Worm (Caenorhabditis elegans) whole organism, mixed stage, embryonic: ENCODE results near the gene F13E9.11.

ENCODE experiments used
- M03D4.4 ChIP-seq: sonication (generic microtip); optimal IDR thresholded peaks from 2 replicates; lab custom pipeline; 2017; ENCODE audit warnings: mild to moderate bottlenecking, missing genetic modification characterization, missing compliant biosample characterization
- bed-3 ChIP-seq: fragments of 200-800 bp; sonication (Bioruptor generic); optimal IDR thresholded peaks from 3 replicates; lab custom pipeline; 2018; ENCODE audit warnings: mild to moderate bottlenecking, missing genetic modification characterization, moderate library complexity, missing compliant biosample characterization
- blmp-1 ChIP-seq: fragments of 150-350 bp; optimal IDR thresholded peaks from 2 replicates; lab custom pipeline; 2014; ENCODE audit warnings: missing biosample characterization, missing genetic modification characterization
- ceh-39 ChIP-seq: fragments of 150-350 bp; optimal IDR thresholded peaks from 2 replicates; lab custom pipeline; 2014; ENCODE audit warnings: missing biosample characterization, missing genetic modification characterization
- ceh-43 ChIP-seq: fragments of 200-800 bp; sonication (Bioruptor generic); optimal IDR thresholded peaks from 2 replicates; lab custom pipeline; 2018; ENCODE audit warnings: mild to moderate bottlenecking, missing genetic modification characterization, moderate library complexity, missing compliant biosample characterization
- ceh-83 ChIP-seq: fragments of 200-800 bp; sonication (Bioruptor generic); optimal IDR thresholded peaks from 2 replicates; lab custom pipeline; 2018; ENCODE audit warnings: mild to moderate bottlenecking, missing genetic modification characterization, missing compliant biosample characterization
- cnd-1 ChIP-seq: fragments of 200-800 bp; sonication (Bioruptor generic); optimal IDR thresholded peaks from 2 replicates; lab custom pipeline; 2018; ENCODE audit warnings: mild to moderate bottlenecking, missing genetic modification characterization, missing compliant biosample characterization
- drap-1 ChIP-seq: fragments of 200-800 bp; sonication (Bioruptor generic); optimal IDR thresholded peaks from 3 replicates; lab custom pipeline; 2018; ENCODE audit warnings: mild to moderate bottlenecking, missing genetic modification characterization, missing compliant biosample characterization
- elt-1 ChIP-seq: sonication (generic microtip); optimal IDR thresholded peaks from 2 replicates; lab custom pipeline; 2017; ENCODE audit warnings: missing genetic modification characterization, mild to moderate bottlenecking, missing compliant biosample characterization, antibody characterized with exemption, moderate library complexity, borderline replicate concordance; ENCODE audit not compliant: insufficient read depth
- elt-3 ChIP-seq: fragments of 150-350 bp; optimal IDR thresholded peaks from 2 replicates; lab custom pipeline; 2014; ENCODE audit warnings: missing biosample characterization, missing genetic modification characterization
- flh-1 ChIP-seq: fragments of 200-800 bp; sonication (Bioruptor generic); optimal IDR thresholded peaks from 2 replicates; lab custom pipeline; 2018; ENCODE audit warnings: mild to moderate bottlenecking, missing genetic modification characterization, moderate library complexity, missing compliant biosample characterization
- hlh-1 ChIP-seq: fragments of 150-350 bp; optimal IDR thresholded peaks from 2 replicates; lab custom pipeline; 2014; ENCODE audit warnings: missing biosample characterization, missing genetic modification reagents, missing genetic modification characterization
- lin-13 ChIP-seq: fragments of 150-350 bp; optimal IDR thresholded peaks from 2 replicates; lab custom pipeline; 2014; ENCODE audit warnings: missing biosample characterization, missing genetic modification characterization
- lsy-2 ChIP-seq: fragments of 150-350 bp; optimal IDR thresholded peaks from 2 replicates; lab custom pipeline; 2014; ENCODE audit warnings: missing biosample characterization, missing genetic modification characterization
- mep-1 ChIP-seq: fragments of 150-350 bp; optimal IDR thresholded peaks from 2 replicates; lab custom pipeline; 2017; ENCODE audit warnings: missing biosample characterization, missing genetic modification reagents, missing genetic modification characterization, inconsistent platforms
- mls-2 ChIP-seq: sonication (generic microtip); optimal IDR thresholded peaks from 2 replicates; lab custom pipeline; 2016; ENCODE audit warnings: mild to moderate bottlenecking, missing genetic modification characterization, moderate library complexity, missing compliant biosample characterization
- nhr-12 ChIP-seq: fragments of 150-350 bp; optimal IDR thresholded peaks from 2 replicates; lab custom pipeline; 2014; ENCODE audit warnings: missing biosample characterization, missing genetic modification characterization
- nhr-2 ChIP-seq: fragments of 150-350 bp; optimal IDR thresholded peaks from 2 replicates; lab custom pipeline; 2014; ENCODE audit warnings: missing biosample characterization, missing genetic modification characterization
- nhr-237 ChIP-seq: fragments of 150-350 bp; optimal IDR thresholded peaks from 2 replicates; lab custom pipeline; 2014; ENCODE audit warnings: missing biosample characterization, missing genetic modification characterization
- nhr-76 ChIP-seq: sonication (generic microtip); optimal IDR thresholded peaks from 2 replicates; lab custom pipeline; 2017; ENCODE audit warnings: missing biosample characterization, missing genetic modification characterization
- pha-4 ChIP-seq: fragments of 150-350 bp; optimal IDR thresholded peaks from 2 replicates; lab custom pipeline; 2018; ENCODE audit warnings: missing biosample characterization, missing genetic modification reagents, missing genetic modification characterization
- sem-2 ChIP-seq: fragments of 200-800 bp; sonication (Bioruptor generic); optimal IDR thresholded peaks from 2 replicates; lab custom pipeline; 2018; ENCODE audit warnings: mild to moderate bottlenecking, missing genetic modification characterization, missing compliant biosample characterization
- snpc-4 ChIP-seq: fragments of 150-350 bp; optimal IDR thresholded peaks from 2 replicates; lab custom pipeline; 2014; ENCODE audit warnings: missing biosample characterization, missing genetic modification characterization
- sptf-1 ChIP-seq: sonication (generic microtip); optimal IDR thresholded peaks from 2 replicates; lab custom pipeline; 2017; ENCODE audit warnings: mild to moderate bottlenecking, missing genetic modification characterization, moderate library complexity, missing compliant biosample characterization
- tbx-8 ChIP-seq: fragments of 200-800 bp; sonication (Bioruptor generic); optimal IDR thresholded peaks from 2 replicates; lab custom pipeline; 2018; ENCODE audit warnings: mild to moderate bottlenecking, missing genetic modification characterization, moderate library complexity, missing compliant biosample characterization
- unc-120 ChIP-seq: sonication (generic microtip); optimal IDR thresholded peaks from 2 replicates; lab custom pipeline; 2017; ENCODE audit warnings: missing genetic modification characterization, missing compliant biosample characterization; ENCODE audit not compliant: poor library complexity, severe bottlenecking
- unc-39 ChIP-seq: fragments of 150-350 bp; optimal IDR thresholded peaks from 2 replicates; lab custom pipeline; 2014; ENCODE audit warnings: missing biosample characterization, missing genetic modification characterization
- unc-62 ChIP-seq: fragments of 150-350 bp; optimal IDR thresholded peaks from 2 replicates; lab custom pipeline; 2014; ENCODE audit warnings: missing biosample characterization, missing genetic modification reagents, missing genetic modification characterization
- zip-8 ChIP-seq: fragments of 150-350 bp; optimal IDR thresholded peaks from 2 replicates; lab custom pipeline; 2014; ENCODE audit warnings: missing biosample characterization, missing genetic modification characterization
- ztf-11 ChIP-seq: fragments of 150-350 bp; optimal IDR thresholded peaks from 2 replicates; lab custom pipeline; 2014; ENCODE audit warnings: missing biosample characterization, missing genetic modification characterization

Gene F13E9.11

ce11 chrIV:10896512-10896911 is 27.6 kb upstream of the F13E9.11 start, which contains the start of gene srlf-13:
Gene srlf-13, minus strand, starts transcription at chrIV:10896612.
- TF ChIP-seq zip-8: no peak

DNA sequence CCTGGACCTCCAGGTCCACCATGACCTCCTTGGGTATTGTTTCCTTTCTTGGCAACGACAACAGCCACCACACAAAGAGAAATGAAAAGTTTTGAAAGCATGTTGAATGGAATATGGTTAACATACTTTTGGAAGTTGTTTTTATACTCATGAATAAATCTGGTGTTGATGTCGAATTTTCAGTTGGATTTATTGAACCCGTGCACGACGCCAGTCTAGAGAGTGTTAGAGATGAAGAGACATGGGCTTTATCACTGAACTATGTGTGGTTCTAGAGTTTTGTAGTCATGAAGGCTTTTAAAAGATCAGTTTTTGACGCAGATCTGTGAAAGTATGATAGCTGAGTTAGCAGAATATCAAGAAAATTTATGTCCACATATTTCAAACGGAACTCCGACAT is 25.3 kb upstream of the F13E9.11 start, which contains the start of gene srlf-14:
Gene srlf-14, minus strand, starts transcription at position 101 of the 400 bp plus-strand sequence.
- no peak for TF ChIP-seq bed-3 (GFP tag; lab: Kevin White, UChicago)
- TF ChIP-seq hlh-1 (tag; lab: Kevin White, UChicago): no peak
- TF ChIP-seq elt-3: no peak
- no peak for TF ChIP-seq zip-8
- no peak for TF ChIP-seq nhr-237 (tag; lab: Kevin White, UChicago)
- no peak for TF ChIP-seq nhr-12 (tag; lab: Kevin White, UChicago)
- no peak for TF ChIP-seq ztf-11 (tag; lab: Kevin White, UChicago)
- no peak for TF ChIP-seq lin-13 (tag; lab: Kevin White, UChicago)
- no peak for TF ChIP-seq sem-2 (GFP tag; lab: Kevin White, UChicago)
- no peak for TF ChIP-seq snpc-4 (tag; lab: Kevin White, UChicago)
- no peak for TF ChIP-seq nhr-2 (tag; lab: Kevin White, UChicago)
- no peak for TF ChIP-seq mep-1 (tag; lab: Kevin White, UChicago)
- no peak for TF ChIP-seq tbx-8 (GFP tag; lab: Kevin White, UChicago)

- TF ChIP-seq flh-1 (no peak), hlh-1 (tag; lab: Kevin White, UChicago) (no peak), ceh-39 (tag; lab: Kevin White, UChicago) (no peak)
These were observed 23.1 kb upstream of the F13E9.11 start, which contains the start of gene srlf-12 for ce11 chrIV:10891993-10892392. Gene srlf-12, minus strand, starts transcription at chrIV:10892093.

DNA sequence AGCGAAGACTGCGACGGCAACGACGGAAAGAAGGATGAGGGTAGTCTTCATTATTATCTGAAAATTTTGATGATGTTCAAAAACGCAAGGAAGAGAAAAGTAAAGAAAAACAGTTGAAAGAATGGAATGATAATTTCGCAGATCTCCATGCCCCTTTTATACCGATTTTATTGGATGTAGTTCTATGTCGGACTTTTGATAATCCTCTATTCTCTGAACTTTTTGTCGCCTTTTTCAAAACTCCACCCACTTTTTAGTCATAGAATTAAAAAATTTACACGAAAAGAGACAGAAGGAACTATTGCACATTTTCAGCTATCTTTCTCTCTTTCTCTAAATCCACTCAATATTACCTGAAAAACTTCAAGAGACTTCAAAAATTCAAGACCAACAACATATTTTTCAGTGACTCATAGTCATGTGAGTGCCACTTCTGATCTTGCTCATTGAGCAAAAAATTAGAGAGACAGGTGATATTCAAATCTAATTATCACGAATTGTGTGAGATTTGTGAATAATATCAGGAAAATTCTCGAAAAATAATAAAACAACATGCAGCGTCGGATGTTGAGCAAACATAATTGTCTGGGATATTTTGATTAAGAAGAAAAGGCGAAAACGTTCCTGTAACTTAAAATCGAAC is 21.0 kb upstream of the F13E9.11 start, which contains the start of gene F13E9.15:
Gene F13E9.15, minus strand, starts transcription at position 51 of the 643 bp plus-strand sequence.
- TF ChIP-seq sptf-1 (tag; lab: Kevin White, UChicago): no peak
- TF ChIP-seq drap-1 (GFP tag; lab: Kevin White, UChicago): no peak
- TF ChIP-seq pha-4 (tag; lab: Kevin White, UChicago): no peak
- no peak for TF ChIP-seq ztf-11 (tag; lab: Kevin White, UChicago)

ce11 chrIV:10887285-10887684 is 18.4 kb upstream of the F13E9.11 start, which contains the start of gene F13E9.16:
Gene F13E9.16, minus strand, starts transcription at chrIV:10887385.
- no peak for TF ChIP-seq M03D4.4
- TF ChIP-seq unc-39 (tag; lab: Kevin White, UChicago): no peak
- TF ChIP-seq elt-3: no peak
- no peak for TF ChIP-seq cnd-1
- no peak for TF ChIP-seq snpc-4 (tag; lab: Kevin White, UChicago)
- no peak for TF ChIP-seq pha-4 (tag; lab: Kevin White, UChicago)
- TF ChIP-seq unc-62: no peak
- TF ChIP-seq ceh-43 (GFP tag; lab: Kevin White, UChicago): no peak
- no peak for TF ChIP-seq ztf-11 (tag; lab: Kevin White, UChicago)
- no peak for TF ChIP-seq flh-1

DNA sequence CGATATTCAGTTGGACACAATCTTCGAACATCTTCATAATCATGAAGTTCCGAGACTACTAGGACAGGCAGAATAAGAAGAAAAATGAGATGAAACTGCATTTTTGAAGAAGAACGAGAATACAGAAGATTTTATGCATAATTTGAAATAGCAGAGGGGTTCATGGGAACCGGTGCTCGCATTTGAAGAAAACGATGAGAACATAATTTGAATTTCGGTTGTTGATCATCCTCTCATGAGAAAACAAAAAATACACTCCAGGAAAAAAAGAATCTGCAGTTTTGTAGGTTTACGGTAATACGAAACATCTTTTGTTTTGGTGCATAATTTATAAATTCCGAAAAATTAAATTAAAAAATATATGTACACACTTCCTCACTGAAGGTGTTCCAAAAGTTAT is 17.0 kb upstream of the F13E9.11 start, which contains the start of gene srlf-11:
Gene srlf-11, minus strand, starts transcription at position 101 of the 400 bp plus-strand sequence.
- TF ChIP-seq ceh-43 (GFP tag; lab: Kevin White, UChicago) (no peak), M03D4.4 (no peak), lsy-2 (no peak), pha-4 (tag; lab: Kevin White, UChicago) (no peak), mls-2 (tag; lab: Kevin White, UChicago) (no peak), nhr-76 (tag; lab: Kevin White, UChicago) (no peak), unc-39 (tag; lab: Kevin White, UChicago) (no peak), elt-1 (tag; lab: Kevin White, UChicago) (no peak), lin-13 (tag; lab: Kevin White, UChicago) (no peak), unc-120 (tag; lab: Kevin White, UChicago) (no peak), sem-2 (GFP tag; lab: Kevin White, UChicago) (no peak), ceh-39 (tag; lab: Kevin White, UChicago) (no peak), ceh-83 (GFP tag; lab: Kevin White, UChicago) (no peak), tbx-8 (GFP tag; lab: Kevin White, UChicago) (no peak), blmp-1 (no peak), nhr-237 (tag; lab: Kevin White, UChicago) (no peak), drap-1 (GFP tag; lab: Kevin White, UChicago) (no peak), ztf-11 (tag; lab: Kevin White, UChicago) (no peak)
